Fruit fly (Drosophila melanogaster) whole organism: ENCODE measurements around the gene siz.

ENCODE experiments used
- CG8478 ChIP-seq: fragments of >200 bp; optimal IDR thresholded peaks from 2 replicates; lab custom pipeline; 2018; ENCODE audit warnings: inconsistent platforms
- Dll ChIP-seq: fragments of >200 bp; optimal IDR thresholded peaks from 2 replicates; lab custom pipeline; 2017
- EcR ChIP-seq, 2 experiments: fragments of >200 bp; optimal IDR thresholded peaks; 2 replicates each; lab custom pipeline; 2017; ENCODE audit warnings: missing biosample characterization in 2 of 2, missing genetic modification characterization in 2 of 2, missing genetic modification reagents in 2 of 2
- pan ChIP-seq: fragments of >200 bp; optimal IDR thresholded peaks from 2 replicates; lab custom pipeline; 2017
- psq ChIP-seq: fragments of >200 bp; optimal IDR thresholded peaks from 2 replicates; lab custom pipeline; 2017
- usp ChIP-seq: fragments of >200 bp; optimal IDR thresholded peaks from 2 replicates; lab custom pipeline; 2017; ENCODE audit warnings: missing biosample characterization, missing genetic modification characterization, mixed read lengths

DNA sequence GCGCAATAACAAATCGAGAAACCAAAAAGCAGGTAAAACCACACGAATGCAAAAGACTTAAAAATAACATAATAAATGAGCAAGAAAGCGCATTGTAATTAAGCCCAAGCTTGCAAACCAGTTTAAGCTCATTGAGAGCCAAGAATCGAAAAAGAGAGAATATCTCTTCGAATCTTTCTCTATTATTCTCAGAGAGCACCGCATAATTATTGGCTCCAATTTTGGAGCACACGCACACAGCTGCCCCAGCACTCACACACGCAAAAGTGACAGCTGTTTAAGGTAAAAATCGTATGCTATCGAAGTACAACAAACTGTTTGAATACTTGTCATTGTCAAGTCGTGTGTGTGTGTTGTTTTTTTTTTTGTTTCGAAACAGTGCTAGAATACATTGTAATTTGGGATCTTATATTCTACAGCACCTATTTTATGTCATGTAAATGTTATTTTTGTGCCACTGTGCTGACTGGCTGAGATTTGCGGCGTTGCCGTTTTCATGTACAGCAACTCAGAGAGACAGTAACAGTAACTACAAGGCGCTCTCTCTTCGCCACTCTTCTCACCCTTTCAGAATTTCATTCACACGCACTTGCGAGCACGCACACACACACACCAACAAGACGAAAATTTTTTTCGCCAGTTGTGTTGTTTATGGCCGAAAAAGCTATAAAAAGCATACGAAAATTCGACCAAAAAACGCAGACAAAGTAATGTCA, 24.8 kb upstream of the siz start:
- TF ChIP-seq psq (lab: Kevin White, UChicago): no peak
- TF ChIP-seq Dll (lab: Kevin White, UChicago): peak; percentile 66
- no peak for TF ChIP-seq usp
- no peak for TF ChIP-seq EcR (GFP tag; optimal IDR thresholded peaks at IDR 0.05; lab: Kevin White, UChicago)
- no peak for TF ChIP-seq CG8478
- TF ChIP-seq pan: no peak
